Worm (Caenorhabditis elegans): ENCODE measurements around the gene pes-4.

DNA sequence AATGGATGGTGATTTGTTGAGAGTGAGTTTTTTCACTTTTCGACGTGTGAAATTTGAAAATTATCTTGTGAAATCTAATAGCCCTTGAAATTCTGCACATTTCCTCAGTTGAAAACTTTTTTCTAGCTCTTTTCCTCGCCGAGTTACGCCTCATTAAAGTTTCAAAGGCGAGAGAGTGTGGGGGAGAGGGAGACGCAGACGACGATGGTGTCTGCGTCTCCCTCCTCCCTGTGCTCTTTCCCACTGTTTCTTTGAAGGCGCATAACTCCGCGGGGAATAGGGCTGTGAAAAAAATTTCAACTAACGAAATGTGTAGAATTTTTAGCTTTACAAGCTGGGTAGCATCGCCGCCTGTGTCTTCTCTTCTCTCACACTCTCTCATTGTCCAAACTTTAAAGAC lies 63.7 kb downstream of the pes-4 start:
- TF ChIP-seq ceh-79 (tag; optimal IDR thresholded peaks at IDR 0.05) (no peak), unc-62 (GFP tag; optimal IDR thresholded peaks at IDR 0.05) (no peak), ama-1 (optimal IDR thresholded peaks at IDR 0.05) (no peak), ama-1 (GFP tag; optimal IDR thresholded peaks at IDR 0.05) (no peak), sea-2 (GFP tag; IDR thresholded peaks at IDR 0.05) (no peak), fkh-3 (tag; optimal IDR thresholded peaks at IDR 0.05) (no peak), him-1 (tag; optimal IDR thresholded peaks at IDR 0.05) (no peak), attf-6 (GFP tag; IDR thresholded peaks at IDR 0.05) (no peak), ztf-25 (GFP tag; IDR thresholded peaks at IDR 0.05) (no peak), rcor-1 (GFP tag; IDR thresholded peaks at IDR 0.05) (no peak), mel-28 (tag; optimal IDR thresholded peaks at IDR 0.05; ENCODE audit: borderline replicate concordance) (no peak), let-607 (tag; optimal IDR thresholded peaks at IDR 0.05) (no peak)
